Fruit fly (Drosophila melanogaster) whole organism, embryonic: Measurements from ENCODE around the gene CG32713.

ENCODE experiments used
- Atf3 ChIP-seq: fragments of 200-800 bp; sonication (Bioruptor generic); optimal IDR thresholded peaks from 3 replicates; lab custom pipeline; 2016; ENCODE audit warnings: missing biosample characterization, missing genetic modification characterization
- CG10565 ChIP-seq: fragments of 200-800 bp; sonication (Bioruptor generic); optimal IDR thresholded peaks from 3 replicates; lab custom pipeline; 2016; ENCODE audit warnings: missing biosample characterization, mild to moderate bottlenecking, missing genetic modification characterization
- CG11093 ChIP-seq: fragments of 200-800 bp; sonication (Bioruptor generic); IDR thresholded peaks from 3 replicates; pipeline ENCODE4 v1.3.6; 2022; ENCODE audit warnings: missing biosample characterization, missing genetic modification characterization
- CG11456 ChIP-seq: fragments of 200-800 bp; sonication (Bioruptor generic); IDR thresholded peaks from 3 replicates; pipeline ENCODE4 v1.3.6; 2022; ENCODE audit warnings: missing biosample characterization, missing genetic modification characterization
- CG12659 ChIP-seq: fragments of 200-800 bp; sonication (Bioruptor generic); optimal IDR thresholded peaks from 3 replicates; lab custom pipeline; 2017; ENCODE audit warnings: mild to moderate bottlenecking, missing biosample characterization, missing genetic modification reagents, missing genetic modification characterization
- CG14860 ChIP-seq: fragments of 200-800 bp; sonication (Bioruptor generic); IDR thresholded peaks from 3 replicates; pipeline ENCODE4 v1.3.6; 2022; ENCODE audit warnings: missing biosample characterization, missing genetic modification characterization; ENCODE audit not compliant: partially characterized antibody
- CG14965 ChIP-seq: fragments of 200-800 bp; sonication (Bioruptor generic); optimal IDR thresholded peaks from 2 replicates; lab custom pipeline; 2016; ENCODE audit warnings: missing biosample characterization, missing genetic modification characterization, borderline replicate concordance
- CG15479 ChIP-seq: fragments of 200-800 bp; sonication (Bioruptor generic); optimal IDR thresholded peaks from 3 replicates; lab custom pipeline; 2019; ENCODE audit warnings: missing biosample characterization, mild to moderate bottlenecking, missing genetic modification characterization, moderate library complexity
- CG1602 ChIP-seq: fragments of 200-800 bp; sonication (Bioruptor generic); optimal IDR thresholded peaks from 3 replicates; lab custom pipeline; 2016; ENCODE audit warnings: missing biosample characterization, missing genetic modification characterization
- CG16813 ChIP-seq: fragments of 200-800 bp; sonication (Bioruptor generic); IDR thresholded peaks from 3 replicates; pipeline ENCODE4 v1.3.6; 2022; ENCODE audit warnings: missing biosample characterization, missing genetic modification characterization; ENCODE audit not compliant: partially characterized antibody
- CG17328 ChIP-seq: fragments of 200-800 bp; sonication (Bioruptor generic); IDR thresholded peaks from 2 replicates; pipeline ENCODE4 v1.3.6; 2022; ENCODE audit warnings: missing biosample characterization, missing genetic modification characterization
- CG1832 ChIP-seq: fragments of 200-800 bp; sonication (Bioruptor generic); optimal IDR thresholded peaks from 2 replicates; lab custom pipeline; 2017; ENCODE audit warnings: missing biosample characterization, mild to moderate bottlenecking, missing genetic modification characterization, inconsistent platforms
- CG2116 ChIP-seq: fragments of 200-800 bp; sonication (Bioruptor generic); optimal IDR thresholded peaks from 3 replicates; lab custom pipeline; 2018; ENCODE audit warnings: missing biosample characterization, mild to moderate bottlenecking, missing genetic modification characterization
- CG2129 ChIP-seq: fragments of 200-800 bp; sonication (Bioruptor generic); IDR thresholded peaks from 2 replicates; pipeline ENCODE4 v1.3.6; 2022; ENCODE audit warnings: missing biosample characterization, missing genetic modification characterization; ENCODE audit not compliant: partially characterized antibody
- CG30403 ChIP-seq: fragments of 200-800 bp; sonication (Bioruptor generic); optimal IDR thresholded peaks from 3 replicates; lab custom pipeline; 2016; ENCODE audit warnings: missing biosample characterization, missing genetic modification characterization
- CG3726 ChIP-seq: fragments of 200-800 bp; sonication (Bioruptor generic); IDR thresholded peaks from 3 replicates; pipeline ENCODE4, ENCODE4 v1.3.6; 2022; ENCODE audit warnings: missing biosample characterization, missing genetic modification characterization
- CG5953 ChIP-seq: fragments of 200-800 bp; sonication (Bioruptor generic); IDR thresholded peaks from 2 replicates; pipeline ENCODE4 v1.3.6; 2022; ENCODE audit warnings: missing biosample characterization, missing genetic modification characterization
- CG6272 ChIP-seq: fragments of 200-800 bp; sonication (Bioruptor generic); IDR thresholded peaks from 2 replicates; pipeline ENCODE4 v1.3.6; 2022; ENCODE audit warnings: missing biosample characterization, missing genetic modification characterization
- CG6791 ChIP-seq: fragments of 200-800 bp; sonication (Bioruptor generic); IDR thresholded peaks from 3 replicates; pipeline ENCODE4 v1.3.6; 2022; ENCODE audit warnings: missing biosample characterization, missing genetic modification characterization; ENCODE audit not compliant: partially characterized antibody
- CG7928 ChIP-seq: fragments of 200-800 bp; sonication (Bioruptor generic); optimal IDR thresholded peaks from 2 replicates; lab custom pipeline; 2017; ENCODE audit warnings: missing biosample characterization, mild to moderate bottlenecking, missing genetic modification characterization
- CTCF ChIP-seq: fragments of 200-800 bp; sonication (Bioruptor generic); optimal IDR thresholded peaks from 2 replicates; lab custom pipeline; 2017; ENCODE audit warnings: missing biosample characterization, mild to moderate bottlenecking, missing genetic modification characterization, moderate library complexity
- Chrac-16 ChIP-seq: fragments of 200-800 bp; sonication (Bioruptor generic); optimal IDR thresholded peaks from 3 replicates; lab custom pipeline; 2016; ENCODE audit warnings: missing biosample characterization, missing genetic modification characterization
- CkIIα-i1 ChIP-seq: fragments of 200-800 bp; sonication (Bioruptor generic); IDR thresholded peaks from 2 replicates; pipeline ENCODE4 v1.3.6; 2022; ENCODE audit warnings: missing biosample characterization, missing genetic modification characterization
- Dad ChIP-seq: fragments of 200-800 bp; sonication (Bioruptor generic); optimal IDR thresholded peaks from 3 replicates; lab custom pipeline; 2016; ENCODE audit warnings: missing biosample characterization, missing genetic modification characterization
- Dll ChIP-seq: fragments of 200-800 bp; sonication (Bioruptor generic); IDR thresholded peaks from 4 replicates; pipeline ENCODE4 v1.3.6; 2022; ENCODE audit warnings: missing biosample characterization, missing genetic modification characterization; ENCODE audit not compliant: partially characterized antibody
- Drgx ChIP-seq: fragments of 200-800 bp; sonication (Bioruptor generic); IDR thresholded peaks from 2 replicates; pipeline ENCODE4 v1.3.6; 2022; ENCODE audit warnings: missing biosample characterization, missing genetic modification characterization
- ERR ChIP-seq: fragments of 200-800 bp; sonication (Bioruptor generic); optimal IDR thresholded peaks from 2 replicates; lab custom pipeline; 2016; ENCODE audit warnings: missing biosample characterization, missing genetic modification characterization
- Eip74EF ChIP-seq, 2 experiments: fragments of 200-800 bp in 1 of 2; fragments of >200 bp in 1 of 2; sonication (Bioruptor generic) in 1 of 2; optimal IDR thresholded peaks; 2 replicates each; lab custom pipeline; 2017 to 2019; ENCODE audit warnings: missing biosample characterization in 2 of 2, missing genetic modification characterization in 2 of 2, mild to moderate bottlenecking in 1 of 2, moderate library complexity in 1 of 2
- Fer1 ChIP-seq: fragments of 200-800 bp; sonication (Bioruptor generic); optimal IDR thresholded peaks from 2 replicates; lab custom pipeline; 2017; ENCODE audit warnings: missing biosample characterization, mild to moderate bottlenecking, missing genetic modification characterization
- Hand ChIP-seq: fragments of 200-800 bp; sonication (Bioruptor generic); optimal IDR thresholded peaks from 2 replicates; lab custom pipeline; 2017; ENCODE audit warnings: mild to moderate bottlenecking, missing biosample characterization, missing genetic modification reagents, missing genetic modification characterization
- MESR4 ChIP-seq: fragments of 200-800 bp; sonication (Bioruptor generic); optimal IDR thresholded peaks from 2 replicates; lab custom pipeline; 2018; ENCODE audit warnings: missing biosample characterization, mild to moderate bottlenecking, missing genetic modification characterization, moderate library complexity
- Oaz ChIP-seq: fragments of 200-800 bp; sonication (Bioruptor generic); IDR thresholded peaks from 2 replicates; pipeline ENCODE4 v1.3.6; 2022; ENCODE audit warnings: missing biosample characterization, missing genetic modification characterization
- Rx ChIP-seq: fragments of 200-800 bp; sonication (Bioruptor generic); IDR thresholded peaks from 2 replicates; pipeline ENCODE4 v1.3.6; 2022; ENCODE audit warnings: missing biosample characterization, missing genetic modification characterization
- ab ChIP-seq: fragments of 200-800 bp; sonication (Bioruptor generic); optimal IDR thresholded peaks from 2 replicates; lab custom pipeline; 2016; ENCODE audit warnings: missing biosample characterization, missing genetic modification characterization
- ash1 ChIP-seq: fragments of 200-800 bp; sonication (Bioruptor generic); optimal IDR thresholded peaks from 2 replicates; lab custom pipeline; 2018; ENCODE audit warnings: missing biosample characterization, mild to moderate bottlenecking, missing genetic modification characterization
- ato ChIP-seq: fragments of 200-800 bp; sonication (Bioruptor generic); IDR thresholded peaks from 2 replicates; pipeline ENCODE4 v1.3.6; 2022; ENCODE audit warnings: missing biosample characterization, missing genetic modification characterization; ENCODE audit not compliant: partially characterized antibody
- cg ChIP-seq: fragments of 200-800 bp; sonication (Bioruptor generic); optimal IDR thresholded peaks from 3 replicates; lab custom pipeline; 2019; ENCODE audit warnings: missing biosample characterization, mild to moderate bottlenecking, missing genetic modification characterization, moderate library complexity
- ci ChIP-seq: fragments of 200-800 bp; sonication (Bioruptor generic); IDR thresholded peaks from 3 replicates; pipeline ENCODE4 v1.3.6; 2022; ENCODE audit warnings: missing biosample characterization, missing genetic modification characterization
- dimm ChIP-seq: fragments of 200-800 bp; sonication (Bioruptor generic); IDR thresholded peaks from 2 replicates; pipeline ENCODE4 v1.3.6; 2022; ENCODE audit warnings: missing biosample characterization, missing genetic modification characterization
- dm ChIP-seq: fragments of 200-800 bp; sonication (Bioruptor generic); optimal IDR thresholded peaks from 3 replicates; lab custom pipeline; 2016; ENCODE audit warnings: missing biosample characterization, missing genetic modification characterization
- ewg ChIP-seq: fragments of 200-800 bp; sonication (Bioruptor generic); optimal IDR thresholded peaks from 3 replicates; lab custom pipeline; 2017; ENCODE audit warnings: mild to moderate bottlenecking, missing biosample characterization, missing genetic modification reagents, missing genetic modification characterization
- fu2 ChIP-seq: fragments of 200-800 bp; sonication (Bioruptor generic); optimal IDR thresholded peaks from 2 replicates; lab custom pipeline; 2016; ENCODE audit warnings: missing biosample characterization, missing genetic modification characterization
- gt ChIP-seq: fragments of 200-800 bp; sonication (Bioruptor generic); IDR thresholded peaks from 2 replicates; pipeline ENCODE4 v1.3.6; 2022; ENCODE audit warnings: missing biosample characterization, missing genetic modification characterization
- her ChIP-seq: fragments of 200-800 bp; sonication (Bioruptor generic); optimal IDR thresholded peaks from 2 replicates; lab custom pipeline; 2016; ENCODE audit warnings: missing biosample characterization, missing genetic modification characterization
- hkb ChIP-seq, 2 experiments: fragments of 200-800 bp in 1 of 2; fragments of >200 bp in 1 of 2; sonication (Bioruptor generic) in 1 of 2; IDR thresholded peaks in 1 of 2; optimal IDR thresholded peaks in 1 of 2; 2 replicates each; pipeline versions ENCODE4 v1.3.6 to Lab custom; 2017 to 2022; ENCODE audit warnings: missing biosample characterization in 1 of 2, missing genetic modification characterization in 1 of 2
- hth ChIP-seq: fragments of >200 bp; optimal IDR thresholded peaks from 2 replicates; lab custom pipeline; 2017; ENCODE audit warnings: inconsistent platforms
- ind ChIP-seq: fragments of 200-800 bp; sonication (Bioruptor generic); optimal IDR thresholded peaks from 3 replicates; lab custom pipeline; 2016; ENCODE audit warnings: missing biosample characterization, missing genetic modification characterization
- maf-S ChIP-seq: fragments of 200-800 bp; sonication (Bioruptor generic); optimal IDR thresholded peaks from 2 replicates; lab custom pipeline; 2016; ENCODE audit warnings: missing biosample characterization, missing genetic modification characterization
- rib ChIP-seq: fragments of 200-800 bp; sonication (Bioruptor generic); IDR thresholded peaks from 2 replicates; pipeline ENCODE4 v1.3.6; 2022; ENCODE audit warnings: missing biosample characterization, missing genetic modification characterization
- slbo ChIP-seq: fragments of 200-800 bp; sonication (Bioruptor generic); IDR thresholded peaks from 2 replicates; pipeline ENCODE4 v1.3.6; 2022; ENCODE audit warnings: missing biosample characterization, missing genetic modification characterization

CG32713 gene

DNA sequence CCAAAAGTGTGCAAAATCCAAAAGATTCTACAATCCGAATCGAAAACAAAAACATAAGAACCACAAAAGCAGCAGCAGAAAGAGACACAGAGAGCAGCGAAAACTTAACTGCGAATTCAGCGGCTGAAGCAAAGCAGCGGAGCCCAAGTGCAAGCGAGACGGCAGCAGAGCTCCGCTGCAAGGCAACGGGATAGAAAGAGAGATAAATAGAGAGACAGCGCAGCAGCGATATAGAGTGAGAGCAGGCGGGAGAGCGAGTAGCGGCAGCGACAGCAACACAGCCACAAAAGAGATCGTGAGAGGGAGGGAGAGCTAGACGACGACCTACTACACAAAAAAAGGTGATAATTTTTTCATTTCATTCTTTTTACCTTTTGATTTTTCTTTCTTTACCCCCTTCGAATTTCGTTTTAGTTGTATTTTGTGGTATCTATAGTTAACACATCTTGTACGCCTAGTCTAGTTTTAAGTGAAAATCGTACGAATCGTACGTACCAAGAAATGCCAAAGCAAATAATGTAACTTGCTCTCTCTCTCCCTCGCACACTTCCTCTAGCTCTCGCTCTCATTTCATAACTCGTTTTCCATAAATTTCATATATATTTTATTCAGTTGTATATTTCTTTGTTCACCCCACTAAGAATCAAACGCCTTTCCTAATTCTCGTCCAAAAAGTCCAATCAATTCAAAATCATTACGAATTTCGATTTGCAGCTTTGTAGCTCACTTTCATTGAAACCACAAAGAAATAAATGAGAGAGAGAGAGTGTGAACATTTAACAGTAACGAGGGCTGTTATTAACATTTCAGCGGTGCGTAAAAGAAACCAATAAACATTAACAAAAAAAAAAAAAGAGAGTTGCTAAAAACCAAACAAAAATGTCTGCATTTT is 46.8 kb downstream of the CG32713 start (continued):
- TF ChIP-seq dm (GFP tag; lab: Kevin White, UChicago) (no peak), cg (GFP tag; lab: Kevin White, UChicago) (no peak), ERR (GFP tag; lab: Kevin White, UChicago) (no peak), rib (peak; percentile 48; the same call in 1 of the 2 replicates), CG15479 (GFP tag; lab: Kevin White, UChicago) (no peak), CkIIα-i1 (GFP tag; lab: Robert Waterston, UW) (no peak), Atf3 (GFP tag; lab: Kevin White, UChicago) (no peak), CG14860 (GFP tag; lab: Robert Waterston, UW) (no peak), ewg (peak; percentile 22), Rx (GFP tag; lab: Robert Waterston, UW) (no peak), MESR4 (GFP tag; lab: Kevin White, UChicago) (no peak), CG17328 (GFP tag; lab: Robert Waterston, UW) (no peak; the same call in 1 of the 2 replicates), Chrac-16 (no peak), CG10565 (GFP tag; lab: Kevin White, UChicago) (no peak), ato (no peak), CG12659 (GFP tag; lab: Kevin White, UChicago) (no peak), CG30403 (no peak), ci (GFP tag; lab: Robert Waterston, UW) (peak; percentile 84), Dad (GFP tag; lab: Kevin White, UChicago) (no peak), Fer1 (GFP tag; lab: Kevin White, UChicago) (no peak), CG7928 (GFP tag; lab: Kevin White, UChicago) (no peak), her (no peak), CG6272 (GFP tag; lab: Robert Waterston, UW) (no peak), Drgx (GFP tag; lab: Robert Waterston, UW) (peak; percentile 72), CG1602 (GFP tag; lab: Kevin White, UChicago) (no peak), CG5953 (no peak), CG16813 (GFP tag; lab: Robert Waterston, UW) (no peak), hkb (optimal IDR thresholded peaks at IDR 0.05; lab: Kevin White, UChicago) (no peak), hkb (GFP tag; IDR thresholded peaks at IDR 0.05; lab: Robert Waterston, UW) (no peak), Oaz (peak; percentile 30; the same call in 1 of the 2 replicates), slbo (no peak), CG1832 (GFP tag; lab: Kevin White, UChicago) (peak; percentile 96), CG11456 (GFP tag; lab: Robert Waterston, UW) (no peak), CG2129 (no peak), CTCF (GFP tag; lab: Kevin White, UChicago) (no peak), ash1 (GFP tag; lab: Kevin White, UChicago) (no peak), Eip74EF (GFP tag; optimal IDR thresholded peaks at IDR 0.05; lab: Kevin White, UChicago) (no peak), Dll (no peak), maf-S (GFP tag; lab: Kevin White, UChicago) (no peak), hth (lab: Kevin White, UChicago) (no peak), CG6791 (GFP tag; lab: Robert Waterston, UW) (no peak), gt (GFP tag; lab: Robert Waterston, UW) (no peak), Hand (GFP tag; lab: Kevin White, UChicago) (no peak), CG3726 (no peak), ind (GFP tag; lab: Kevin White, UChicago) (no peak), ab (no peak), CG11093 (GFP tag; lab: Robert Waterston, UW) (no peak), fu2 (no peak), CG14965 (GFP tag; lab: Kevin White, UChicago) (no peak), CG2116 (no peak), dimm (GFP tag; lab: Robert Waterston, UW) (no peak)
